Worm (Caenorhabditis elegans) whole organism, late embryonic: ENCODE results near the gene C05C12.1.

ENCODE experiments used
- unc-55 ChIP-seq: sonication (generic microtip); optimal IDR thresholded peaks from 2 replicates; lab custom pipeline; 2017; ENCODE audit warnings: missing biosample characterization, missing genetic modification reagents, missing genetic modification characterization
- unc-86 ChIP-seq: sonication (generic microtip); optimal IDR thresholded peaks from 2 replicates; lab custom pipeline; 2016; ENCODE audit warnings: missing genetic modification characterization, missing compliant biosample characterization

- TF ChIP-seq unc-55 (GFP tag; lab: Kevin White, UChicago) (no peak), unc-86 (tag; lab: Kevin White, UChicago) (no peak)
These were observed 30.3 kb downstream of the C05C12.1 start for ce11 chrIV:11284102-11284531.
